Fruit fly (Drosophila melanogaster): ENCODE results near the gene CG31735.

DNA sequence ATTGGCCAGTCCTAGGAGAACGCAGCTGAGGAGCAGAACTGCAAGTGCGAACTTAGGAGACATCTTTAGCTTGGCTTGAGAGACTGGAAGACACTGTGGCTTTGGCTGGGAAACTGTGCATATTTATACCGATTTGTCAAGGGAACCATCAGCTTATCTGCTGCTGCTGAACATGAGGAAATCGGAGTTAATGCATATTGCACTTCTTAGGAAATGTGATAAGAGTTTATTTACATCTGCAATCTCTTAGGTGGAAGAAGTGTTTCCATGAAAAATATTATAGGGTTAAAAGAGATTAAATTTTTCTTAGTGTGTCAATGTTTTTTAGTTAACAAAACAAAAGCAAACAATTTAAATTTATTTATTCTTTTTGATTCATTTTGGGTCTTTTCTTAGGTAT, 29.9 kb upstream of the CG31735 start, which contains the start of gene CG42792:
- TF ChIP-seq Dll (optimal IDR thresholded peaks at IDR 0.05) (no peak), psq (optimal IDR thresholded peaks at IDR 0.05) (no peak), pan (optimal IDR thresholded peaks at IDR 0.05) (no peak)

Data from whole organism.